Fruit fly (Drosophila melanogaster) whole organism, embryonic: ENCODE data around the gene CG6927.

Experiments
- Abd-B ChIP-seq: fragments of 200-800 bp; sonication (Bioruptor generic); optimal IDR thresholded peaks from 2 replicates; lab custom pipeline; 2018; ENCODE audit warnings: missing biosample characterization, mild to moderate bottlenecking, missing genetic modification characterization, moderate library complexity
- BtbVII ChIP-seq: fragments of 200-800 bp; sonication (Bioruptor generic); optimal IDR thresholded peaks from 3 replicates; lab custom pipeline; 2017; ENCODE audit warnings: missing biosample characterization, mild to moderate bottlenecking, missing genetic modification characterization
- CG11085 ChIP-seq: fragments of 200-800 bp; sonication (Bioruptor generic); IDR thresholded peaks from 2 replicates; pipeline ENCODE4 v1.3.6; 2022; ENCODE audit warnings: missing biosample characterization, missing genetic modification characterization
- CG11504 ChIP-seq: fragments of 200-800 bp; sonication (Bioruptor generic); optimal IDR thresholded peaks from 3 replicates; lab custom pipeline; 2019; ENCODE audit warnings: missing biosample characterization, mild to moderate bottlenecking, missing genetic modification characterization, moderate library complexity
- CG11560 ChIP-seq: fragments of 200-800 bp; sonication (Bioruptor generic); IDR thresholded peaks from 3 replicates; pipeline ENCODE4 v1.3.6; 2022; ENCODE audit warnings: missing biosample characterization, missing genetic modification characterization
- CG11696 ChIP-seq: fragments of 200-800 bp; sonication (Bioruptor generic); IDR thresholded peaks from 2 replicates; pipeline ENCODE4 v1.3.6; 2022; ENCODE audit warnings: missing biosample characterization, missing genetic modification characterization
- CG12236 ChIP-seq: fragments of 200-800 bp; sonication (Bioruptor generic); optimal IDR thresholded peaks from 2 replicates; lab custom pipeline; 2016; ENCODE audit warnings: missing biosample characterization, missing genetic modification characterization
- CG2129 ChIP-seq: fragments of 200-800 bp; sonication (Bioruptor generic); IDR thresholded peaks from 2 replicates; pipeline ENCODE4 v1.3.6; 2022; ENCODE audit warnings: missing biosample characterization, missing genetic modification characterization; ENCODE audit not compliant: partially characterized antibody
- CG2875 ChIP-seq: fragments of 200-800 bp; sonication (Bioruptor generic); optimal IDR thresholded peaks from 2 replicates; lab custom pipeline; 2017; ENCODE audit warnings: missing biosample characterization, mild to moderate bottlenecking, missing genetic modification characterization, missing genetic modification reagents
- CG3407 ChIP-seq: fragments of 200-800 bp; sonication (Bioruptor generic); optimal IDR thresholded peaks from 2 replicates; lab custom pipeline; 2018; ENCODE audit warnings: missing biosample characterization, mild to moderate bottlenecking, missing genetic modification characterization
- CG3838 ChIP-seq: fragments of 200-800 bp; sonication (Bioruptor generic); optimal IDR thresholded peaks from 3 replicates; lab custom pipeline; 2016; ENCODE audit warnings: missing biosample characterization, missing genetic modification characterization
- CG4360 ChIP-seq: fragments of 200-800 bp; sonication (Bioruptor generic); IDR thresholded peaks from 2 replicates; pipeline ENCODE4 v1.3.6; 2022; ENCODE audit warnings: missing biosample characterization, missing genetic modification characterization
- CG4707 ChIP-seq: fragments of 200-800 bp; sonication (Bioruptor generic); optimal IDR thresholded peaks from 2 replicates; lab custom pipeline; 2018; ENCODE audit warnings: missing biosample characterization, mild to moderate bottlenecking, missing genetic modification characterization, moderate library complexity
- CG6272 ChIP-seq: fragments of 200-800 bp; sonication (Bioruptor generic); IDR thresholded peaks from 2 replicates; pipeline ENCODE4 v1.3.6; 2022; ENCODE audit warnings: missing biosample characterization, missing genetic modification characterization
- CG7556 ChIP-seq: fragments of 200-800 bp; sonication (Bioruptor generic); optimal IDR thresholded peaks from 2 replicates; lab custom pipeline; 2017; ENCODE audit warnings: missing biosample characterization, mild to moderate bottlenecking, missing genetic modification characterization
- CG9797 ChIP-seq: fragments of 200-800 bp; sonication (Bioruptor generic); optimal IDR thresholded peaks from 3 replicates; lab custom pipeline; 2018; ENCODE audit warnings: missing biosample characterization, mild to moderate bottlenecking, missing genetic modification characterization
- CG9932 ChIP-seq: fragments of 200-800 bp; sonication (Bioruptor generic); IDR thresholded peaks from 2 replicates; pipeline ENCODE4 v1.3.6; 2022; ENCODE audit warnings: missing biosample characterization, missing genetic modification characterization
- Chrac-16 ChIP-seq: fragments of 200-800 bp; sonication (Bioruptor generic); optimal IDR thresholded peaks from 3 replicates; lab custom pipeline; 2016; ENCODE audit warnings: missing biosample characterization, missing genetic modification characterization
- Dref ChIP-seq: fragments of 200-800 bp; sonication (Bioruptor generic); IDR thresholded peaks from 2 replicates; pipeline ENCODE4 v1.3.6; 2022; ENCODE audit warnings: missing biosample characterization, missing genetic modification characterization
- Ets65A ChIP-seq: fragments of 200-800 bp; sonication (Bioruptor generic); peaks from one replicate; lab custom pipeline; 2016; ENCODE audit warnings: missing biosample characterization, missing genetic modification characterization
- Gug ChIP-seq: fragments of 200-800 bp; sonication (Bioruptor generic); IDR thresholded peaks from 4 replicates; pipeline ENCODE4 v1.3.6; 2022; ENCODE audit warnings: missing biosample characterization, missing genetic modification characterization
- Hey ChIP-seq: fragments of 200-800 bp; sonication (Bioruptor generic); optimal IDR thresholded peaks from 3 replicates; lab custom pipeline; 2018; ENCODE audit warnings: missing biosample characterization, mild to moderate bottlenecking, missing genetic modification characterization
- HmgD ChIP-seq: fragments of 200-800 bp; sonication (Bioruptor generic); optimal IDR thresholded peaks from 3 replicates; lab custom pipeline; 2016; ENCODE audit warnings: missing biosample characterization, missing genetic modification characterization
- Hmr ChIP-seq: fragments of 200-800 bp; sonication (Bioruptor generic); optimal IDR thresholded peaks from 3 replicates; lab custom pipeline; 2017; ENCODE audit warnings: mild to moderate bottlenecking, missing biosample characterization, missing genetic modification reagents, missing genetic modification characterization
- Hr78 ChIP-seq, 2 experiments: fragments of 200-800 bp in 1 of 2; fragments of >200 bp in 1 of 2; sonication (Bioruptor generic) in 1 of 2; optimal IDR thresholded peaks; 2 replicates each; lab custom pipeline; 2017 to 2019; ENCODE audit warnings: missing biosample characterization in 2 of 2, missing genetic modification characterization in 2 of 2, mild to moderate bottlenecking in 1 of 2, moderate library complexity in 1 of 2
- Lim3 ChIP-seq: fragments of 200-800 bp; sonication (Bioruptor generic); IDR thresholded peaks from 2 replicates; pipeline ENCODE4 v1.3.6; 2022; ENCODE audit warnings: missing biosample characterization, missing genetic modification characterization
- NC2α ChIP-seq: fragments of 200-800 bp; sonication (Bioruptor generic); optimal IDR thresholded peaks from 2 replicates; lab custom pipeline; 2016; ENCODE audit warnings: missing biosample characterization, missing genetic modification characterization
- NK7.1 ChIP-seq: fragments of 200-800 bp; sonication (Bioruptor generic); optimal IDR thresholded peaks from 3 replicates; lab custom pipeline; 2016; ENCODE audit warnings: missing biosample characterization, missing genetic modification characterization
- Optix ChIP-seq: fragments of 200-800 bp; sonication (Bioruptor generic); IDR thresholded peaks from 3 replicates; pipeline ENCODE4 v1.3.6; 2022; ENCODE audit warnings: missing biosample characterization, missing genetic modification characterization
- Pdp1 ChIP-seq, 2 experiments: fragments of 200-800 bp; sonication (Bioruptor generic); optimal IDR thresholded peaks; 3 replicates each; lab custom pipeline; 2016; ENCODE audit warnings: missing biosample characterization in 2 of 2, missing genetic modification characterization in 2 of 2, mild to moderate bottlenecking in 1 of 2, moderate library complexity in 1 of 2
- Ptx1 ChIP-seq: fragments of 200-800 bp; sonication (Bioruptor generic); IDR thresholded peaks from 2 replicates; pipeline ENCODE4 v1.3.6; 2022; ENCODE audit warnings: missing biosample characterization, missing genetic modification characterization
- Tbp ChIP-seq: fragments of >200 bp; optimal IDR thresholded peaks from 2 replicates; lab custom pipeline; 2018; ENCODE audit warnings: missing biosample characterization, missing genetic modification characterization
- ab ChIP-seq: fragments of 200-800 bp; sonication (Bioruptor generic); optimal IDR thresholded peaks from 2 replicates; lab custom pipeline; 2016; ENCODE audit warnings: missing biosample characterization, missing genetic modification characterization
- bowl ChIP-seq: fragments of 200-800 bp; sonication (Bioruptor generic); IDR thresholded peaks from 2 replicates; pipeline ENCODE4 v1.3.6; 2022; ENCODE audit warnings: missing biosample characterization, missing genetic modification characterization
- croc ChIP-seq: fragments of 200-800 bp; sonication (Bioruptor generic); conservative IDR thresholded peaks from 3 replicates; pipeline ENCODE4 v1.3.6; 2022; ENCODE audit warnings: missing biosample characterization, missing genetic modification characterization
- dati ChIP-seq: fragments of 200-800 bp; sonication (Bioruptor generic); IDR thresholded peaks from 2 replicates; pipeline ENCODE4 v1.3.6; 2022; ENCODE audit warnings: missing biosample characterization, missing genetic modification characterization
- ems ChIP-seq: fragments of 200-800 bp; sonication (Bioruptor generic); optimal IDR thresholded peaks from 3 replicates; lab custom pipeline; 2016; ENCODE audit warnings: missing biosample characterization, missing genetic modification characterization
- exex ChIP-seq: fragments of 200-800 bp; sonication (Bioruptor generic); optimal IDR thresholded peaks from 4 replicates; lab custom pipeline; 2018; ENCODE audit warnings: missing biosample characterization, mild to moderate bottlenecking, missing genetic modification characterization, moderate library complexity
- fd102C ChIP-seq: fragments of 200-800 bp; sonication (Bioruptor generic); optimal IDR thresholded peaks from 2 replicates; lab custom pipeline; 2018; ENCODE audit warnings: missing biosample characterization, mild to moderate bottlenecking, missing genetic modification characterization, moderate library complexity
- ftz-f1 ChIP-seq: fragments of 200-800 bp; sonication (Bioruptor generic); optimal IDR thresholded peaks from 2 replicates; lab custom pipeline; 2016; ENCODE audit warnings: missing biosample characterization, missing genetic modification characterization
- grau ChIP-seq: fragments of 200-800 bp; optimal IDR thresholded peaks from 3 replicates; lab custom pipeline; 2019; ENCODE audit warnings: missing biosample characterization, mild to moderate bottlenecking, missing genetic modification characterization, moderate library complexity
- pb ChIP-seq: fragments of 200-800 bp; sonication (Bioruptor generic); optimal IDR thresholded peaks from 3 replicates; lab custom pipeline; 2016; ENCODE audit warnings: missing biosample characterization, missing genetic modification characterization
- pros ChIP-seq: fragments of 200-800 bp; sonication (Bioruptor generic); optimal IDR thresholded peaks from 3 replicates; lab custom pipeline; 2019; ENCODE audit warnings: missing biosample characterization, mild to moderate bottlenecking, missing genetic modification characterization, moderate library complexity
- psq ChIP-seq: fragments of 200-800 bp; sonication (Bioruptor generic); optimal IDR thresholded peaks from 2 replicates; lab custom pipeline; 2017; ENCODE audit warnings: missing biosample characterization, missing genetic modification characterization
- row ChIP-seq: fragments of 200-800 bp; sonication (Bioruptor generic); IDR thresholded peaks from 3 replicates; pipeline ENCODE4 v1.3.6; 2022; ENCODE audit warnings: missing biosample characterization, missing genetic modification characterization
- sima ChIP-seq: fragments of 200-800 bp; sonication (Bioruptor generic); optimal IDR thresholded peaks from 2 replicates; lab custom pipeline; 2016; ENCODE audit warnings: missing biosample characterization, missing genetic modification characterization
- tll ChIP-seq, 2 experiments: fragments of 200-800 bp in 1 of 2; fragments of >200 bp in 1 of 2; sonication (Bioruptor generic) in 1 of 2; optimal IDR thresholded peaks; 2 replicates each; lab custom pipeline; 2017 to 2019; ENCODE audit warnings: missing biosample characterization in 2 of 2, missing genetic modification characterization in 2 of 2, mild to moderate bottlenecking in 1 of 2, moderate library complexity in 1 of 2
- trem ChIP-seq: fragments of 200-800 bp; optimal IDR thresholded peaks from 3 replicates; lab custom pipeline; 2019; ENCODE audit warnings: missing biosample characterization, mild to moderate bottlenecking, missing genetic modification characterization, moderate library complexity
- twi ChIP-seq: fragments of 200-800 bp; optimal IDR thresholded peaks from 2 replicates; lab custom pipeline; 2019; ENCODE audit warnings: missing biosample characterization, mild to moderate bottlenecking, missing genetic modification characterization, moderate library complexity
- unc-4 ChIP-seq: fragments of 200-800 bp; sonication (Bioruptor generic); IDR thresholded peaks from 2 replicates; pipeline ENCODE4 v1.3.6; 2022; ENCODE audit warnings: missing biosample characterization, missing genetic modification characterization; ENCODE audit not compliant: partially characterized antibody
- zen ChIP-seq: fragments of 200-800 bp; sonication (Bioruptor generic); optimal IDR thresholded peaks from 3 replicates; lab custom pipeline; 2018; ENCODE audit warnings: missing biosample characterization, mild to moderate bottlenecking, missing genetic modification characterization, moderate library complexity

The CG6927 gene

dm6 chrX:4906573-4906972 is at the start of gene CG6927 (continued):
- TF ChIP-seq sima (GFP tag; lab: Kevin White, UChicago), result no peak
- TF ChIP-seq Dref (GFP tag; lab: Robert Waterston, UW), result no peak
- TF ChIP-seq pros (GFP tag; lab: Kevin White, UChicago), result no peak
- TF ChIP-seq Hey (tag; lab: Kevin White, UChicago), result no peak
- no peak for TF ChIP-seq BtbVII (GFP tag; lab: Kevin White, UChicago)
- TF ChIP-seq Pdp1 (GFP tag; optimal IDR thresholded peaks at IDR 0.05; lab: Kevin White, UChicago), result peak in 1 of 2 experiments; percentile 79
- no peak for TF ChIP-seq NK7.1
- peak; percentile 54 for TF ChIP-seq CG4360 (GFP tag; lab: Robert Waterston, UW)
- no peak for TF ChIP-seq CG9797 (GFP tag; lab: Kevin White, UChicago)
- TF ChIP-seq Optix (GFP tag; lab: Robert Waterston, UW), result peak; percentile 64; the same call in 2 of the 3 replicates
- TF ChIP-seq Abd-B, result peak; percentile 56
- TF ChIP-seq NC2α (GFP tag; lab: Kevin White, UChicago), result no peak
- peak; percentile 52 for TF ChIP-seq Chrac-16 (GFP tag; lab: Kevin White, UChicago)
- TF ChIP-seq Ets65A (GFP tag; lab: Kevin White, UChicago), result no peak
- no peak for TF ChIP-seq Hr78 (GFP tag; optimal IDR thresholded peaks at IDR 0.05; lab: Kevin White, UChicago)
- TF ChIP-seq unc-4 (GFP tag; lab: Robert Waterston, UW), result no peak
- TF ChIP-seq exex (tag; lab: Kevin White, UChicago), result no peak
- no peak for TF ChIP-seq pb (GFP tag; lab: Kevin White, UChicago)
- peak; percentile 66; the same call in 3 of the 4 replicates for TF ChIP-seq Gug (GFP tag; lab: Robert Waterston, UW)
- peak; percentile 72 for TF ChIP-seq grau (tag; lab: Kevin White, UChicago)
- no peak for TF ChIP-seq CG2129 (GFP tag; lab: Robert Waterston, UW)
- peak; percentile 89 for TF ChIP-seq Lim3
- TF ChIP-seq psq, result no peak
- peak; percentile 69; the same call in 1 of the 2 replicates for TF ChIP-seq bowl
- TF ChIP-seq CG9932 (GFP tag; lab: Robert Waterston, UW), result peak; percentile 95
- no peak for TF ChIP-seq CG3838 (GFP tag; lab: Kevin White, UChicago)
- no peak for TF ChIP-seq CG2875 (GFP tag; lab: Kevin White, UChicago)
- TF ChIP-seq HmgD (GFP tag; lab: Kevin White, UChicago), result no peak
- peak; percentile 84 for TF ChIP-seq CG6272 (GFP tag; lab: Robert Waterston, UW)
- TF ChIP-seq fd102C, result no peak
- TF ChIP-seq CG12236, result no peak
- TF ChIP-seq CG11560 (tag; lab: Robert Waterston, UW), result peak; percentile 73
- peak; percentile 51 for TF ChIP-seq trem
- TF ChIP-seq twi (tag; lab: Kevin White, UChicago), result peak; percentile 21
- no peak for TF ChIP-seq Tbp
- peak; percentile 49; the same call in 1 of the 2 replicates for TF ChIP-seq CG11696
- TF ChIP-seq ab (GFP tag; lab: Kevin White, UChicago), result no peak
- TF ChIP-seq Hmr (GFP tag; lab: Kevin White, UChicago), result peak; percentile 66
- TF ChIP-seq CG7556 (GFP tag; lab: Kevin White, UChicago), result peak; percentile 70
- TF ChIP-seq row (GFP tag; lab: Robert Waterston, UW), result peak; percentile 94
- no peak for TF ChIP-seq tll (GFP tag; optimal IDR thresholded peaks at IDR 0.05; lab: Kevin White, UChicago)
- TF ChIP-seq croc (GFP tag; lab: Robert Waterston, UW), result peak; percentile 71
- peak; percentile 71; the same call in 1 of the 2 replicates for TF ChIP-seq dati (GFP tag; lab: Robert Waterston, UW)
- peak; percentile 55 for TF ChIP-seq zen (tag; lab: Kevin White, UChicago)
- TF ChIP-seq CG4707 (GFP tag; lab: Kevin White, UChicago), result no peak
- TF ChIP-seq CG11504, result peak; percentile 84
- peak; percentile 62; the same call in 1 of the 2 replicates for TF ChIP-seq CG11085
- no peak for TF ChIP-seq ems
- TF ChIP-seq Ptx1 (GFP tag; lab: Robert Waterston, UW), result peak; percentile 96
- peak; percentile 4 for TF ChIP-seq CG3407 (GFP tag; lab: Kevin White, UChicago)
- no peak for TF ChIP-seq ftz-f1 (GFP tag; lab: Kevin White, UChicago)
